Worm (Caenorhabditis elegans) whole organism, L4 larva: Measurements from ENCODE around the gene srbc-33.

Experiments used
- R02D3.7 ChIP-seq: fragments of 150-350 bp; sonication (generic microtip); optimal IDR thresholded peaks from 3 replicates; lab custom pipeline; 2014; ENCODE audit warnings: missing biosample characterization, missing genetic modification characterization
- hlh-30 ChIP-seq: sonication (generic microtip); optimal IDR thresholded peaks from 2 replicates; lab custom pipeline; 2017; ENCODE audit warnings: antibody characterized with exemption, mild to moderate bottlenecking, missing genetic modification characterization, missing compliant biosample characterization; ENCODE audit not compliant: insufficient read depth
- lin-15B ChIP-seq: fragments of 150-350 bp; sonication (generic microtip); optimal IDR thresholded peaks from 3 replicates; lab custom pipeline; 2014; ENCODE audit warnings: missing biosample characterization, missing genetic modification characterization
- tra-1 ChIP-seq: fragments of 200-800 bp; sonication (Bioruptor generic); IDR thresholded peaks from 2 replicates; pipeline ENCODE4 v1.3.6; 2022; ENCODE audit warnings: missing genetic modification reagents, missing genetic modification characterization, missing compliant biosample characterization
- zag-1 ChIP-seq: fragments of 150-350 bp; optimal IDR thresholded peaks from 2 replicates; lab custom pipeline; 2014; ENCODE audit warnings: missing biosample characterization, missing genetic modification characterization

DNA sequence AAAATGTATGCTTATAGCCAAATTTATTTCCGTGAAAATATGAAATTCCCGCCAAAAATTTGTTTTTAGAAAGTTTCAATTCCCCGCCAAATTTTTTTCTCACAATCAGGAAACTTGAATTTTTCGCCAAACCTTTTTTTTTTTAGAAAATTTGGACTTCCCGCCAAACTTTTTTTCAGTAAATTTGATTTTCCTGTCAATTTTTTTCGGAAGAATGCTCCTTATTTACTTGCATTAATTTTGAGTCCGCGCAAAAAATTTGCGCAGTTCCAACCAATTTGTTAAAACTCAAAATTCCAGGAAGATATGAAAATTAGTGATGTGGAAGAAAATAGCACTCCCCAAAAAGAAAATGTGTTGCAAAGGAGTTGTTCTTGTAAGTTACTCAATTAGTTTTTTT, 24.7 kb downstream of the srbc-33 start, which contains the start of gene slc-28.2:
- no peak for TF ChIP-seq zag-1 (tag; lab: Kevin White, UChicago)
- TF ChIP-seq lin-15B, result no peak
- no peak for TF ChIP-seq tra-1 (GFP tag; lab: Robert Waterston, UW)
- TF ChIP-seq hlh-30 (tag; lab: Kevin White, UChicago), result no peak
- no peak for TF ChIP-seq R02D3.7 (tag; lab: Kevin White, UChicago)
